Worm (Caenorhabditis elegans): ENCODE measurements around the gene btf-1.

The btf-1 gene

ce11 chrII:13170696-13171095, 29.3 kb upstream of the btf-1 start (continued):
- TF ChIP-seq unc-62 (GFP tag; optimal IDR thresholded peaks at IDR 0.05 in 1 of 2): no peak
- no peak for TF ChIP-seq unc-62 (tag; optimal IDR thresholded peaks at IDR 0.05)
- no peak for TF ChIP-seq dpl-1 (GFP tag; optimal IDR thresholded peaks at IDR 0.05)
- no peak for TF ChIP-seq F37D6.2 (tag; optimal IDR thresholded peaks at IDR 0.05)
- no peak for TF ChIP-seq lin-15B (tag; optimal IDR thresholded peaks at IDR 0.05)
- no peak for TF ChIP-seq ceh-32 (tag; optimal IDR thresholded peaks at IDR 0.05; ENCODE audit: poor library complexity)
- TF ChIP-seq fos-1 (tag; optimal IDR thresholded peaks at IDR 0.05): no peak
- no peak for TF ChIP-seq nhr-28 (tag; optimal IDR thresholded peaks at IDR 0.05)
- TF ChIP-seq ceh-28 (tag; optimal IDR thresholded peaks at IDR 0.05): no peak
- TF ChIP-seq pha-4 (GFP tag; IDR thresholded peaks at IDR 0.05): no peak
- no peak for TF ChIP-seq pha-4 (tag; optimal IDR thresholded peaks at IDR 0.05)
- peak; percentile 61 for TF ChIP-seq set-16 (GFP tag; IDR thresholded peaks at IDR 0.05)

ce11 chrII:13174435-13174834, 25.5 kb upstream of the btf-1 start:
- TF ChIP-seq set-16 (GFP tag; IDR thresholded peaks at IDR 0.05) (peak; percentile 68), mxl-3 (GFP tag; optimal IDR thresholded peaks at IDR 0.05) (peak; percentile 53), madf-5 (GFP tag; IDR thresholded peaks at IDR 0.05) (no peak)

- no peak for TF ChIP-seq tag-97 (GFP tag; IDR thresholded peaks at IDR 0.05)
- TF ChIP-seq fkh-10 (GFP tag; optimal IDR thresholded peaks at IDR 0.05): no peak
- no peak for TF ChIP-seq zag-1 (tag; optimal IDR thresholded peaks at IDR 0.05)
- TF ChIP-seq ZK546.5 (tag; optimal IDR thresholded peaks at IDR 0.05): no peak
- no peak for TF ChIP-seq mep-1 (tag; optimal IDR thresholded peaks at IDR 0.05)
- no peak for TF ChIP-seq vab-7 (GFP tag; IDR thresholded peaks at IDR 0.05)
- no peak for TF ChIP-seq nhr-102 (tag; optimal IDR thresholded peaks at IDR 0.05)
- no peak for TF ChIP-seq lin-1 (GFP tag; IDR thresholded peaks at IDR 0.05)
- no peak for TF ChIP-seq mes-2 (tag; optimal IDR thresholded peaks at IDR 0.05; ENCODE audit: poor library complexity, severe bottlenecking)
- no peak for TF ChIP-seq nhr-11 (tag; optimal IDR thresholded peaks at IDR 0.05)
- no peak for TF ChIP-seq F49E8.2 (tag; optimal IDR thresholded peaks at IDR 0.05; ENCODE audit: borderline replicate concordance)
- no peak for TF ChIP-seq F10B5.3 (tag; optimal IDR thresholded peaks at IDR 0.05)
- no peak for TF ChIP-seq arid-1 (GFP tag; conservative IDR thresholded peaks at IDR 0.05)
Observed at ce11 chrII:13181465-13181864, 18.5 kb upstream of the btf-1 start, which contains the start of gene W09H1.1. Gene W09H1.1, minus strand, starts transcription at chrII:13181565.

ce11 chrII:13182295-13182694, 17.7 kb upstream of the btf-1 start:
- peak; percentile 52 for TF ChIP-seq set-16 (GFP tag; IDR thresholded peaks at IDR 0.05)

- TF ChIP-seq mdl-1 (tag; optimal IDR thresholded peaks at IDR 0.05): no peak
- TF ChIP-seq aha-1 (tag): peak; percentile 31
Observed at ce11 chrII:13183228-13183755, 16.7 kb upstream of the btf-1 start, which contains the start of the genes W09H1.4 and his-73. Gene W09H1.4, plus strand, starts transcription at chrII:13183528. Gene his-73, plus strand, starts transcription at chrII:13183705.

ce11 chrII:13184129-13184528, 15.8 kb upstream of the btf-1 start, which contains the start of gene W09H1.3:
Gene W09H1.3, plus strand, starts transcription at chrII:13184429.
- TF ChIP-seq F49E8.2 (tag; optimal IDR thresholded peaks at IDR 0.05; ENCODE audit: borderline replicate concordance) (no peak), egl-43 (GFP tag; IDR thresholded peaks at IDR 0.05) (peak; percentile 44; the same call in 1 of the 2 replicates)

- TF ChIP-seq lsy-2 (tag; optimal IDR thresholded peaks at IDR 0.05) (peak in 1 of 2 experiments; percentile 59), Y48G9A.11 (GFP tag; IDR thresholded peaks at IDR 0.05) (peak; percentile 99), nhr-111 (GFP tag; optimal IDR thresholded peaks at IDR 0.05) (no peak), mes-2 (tag; optimal IDR thresholded peaks at IDR 0.05; ENCODE audit: poor library complexity, severe bottlenecking) (peak; percentile 51), ztf-11 (tag; optimal IDR thresholded peaks at IDR 0.05) (no peak), T26A8.4 (GFP tag; IDR thresholded peaks at IDR 0.05) (no peak), R02D3.7 (tag; optimal IDR thresholded peaks at IDR 0.05) (peak; percentile 82), dpl-1 (GFP tag; optimal IDR thresholded peaks at IDR 0.05) (peak; percentile 47), rbr-2 (tag; optimal IDR thresholded peaks at IDR 0.05) (peak; percentile 14), lin-38 (GFP tag; IDR thresholded peaks at IDR 0.05) (peak; percentile 52), zfp-2 (tag; optimal IDR thresholded peaks at IDR 0.05) (no peak), nhr-10 (tag; optimal IDR thresholded peaks at IDR 0.05) (no peak), daf-16 (GFP tag; optimal IDR thresholded peaks at IDR 0.05) (no peak), daf-16 (tag; optimal IDR thresholded peaks at IDR 0.05) (peak; percentile 87)
Observed at ce11 chrII:13187188-13187587, 12.8 kb upstream of the btf-1 start, which contains the start of gene mecr-1. Gene mecr-1, minus strand, starts transcription at chrII:13187314.

Data from whole organism, L4 larva.